Fruit fly (Drosophila melanogaster) whole organism: ENCODE data around the gene CG8202.

Experiments
- CG8478 ChIP-seq: fragments of >200 bp; optimal IDR thresholded peaks from 2 replicates; lab custom pipeline; 2018; ENCODE audit warnings: inconsistent platforms
- Dll ChIP-seq: fragments of >200 bp; optimal IDR thresholded peaks from 2 replicates; lab custom pipeline; 2017
- EcR ChIP-seq, 2 experiments: fragments of >200 bp; optimal IDR thresholded peaks; 2 replicates each; lab custom pipeline; 2017; ENCODE audit warnings: missing biosample characterization in 2 of 2, missing genetic modification characterization in 2 of 2, missing genetic modification reagents in 2 of 2
- pan ChIP-seq: fragments of >200 bp; optimal IDR thresholded peaks from 2 replicates; lab custom pipeline; 2017
- psq ChIP-seq: fragments of >200 bp; optimal IDR thresholded peaks from 2 replicates; lab custom pipeline; 2017
- usp ChIP-seq: fragments of >200 bp; optimal IDR thresholded peaks from 2 replicates; lab custom pipeline; 2017; ENCODE audit warnings: missing biosample characterization, missing genetic modification characterization, mixed read lengths

DNA sequence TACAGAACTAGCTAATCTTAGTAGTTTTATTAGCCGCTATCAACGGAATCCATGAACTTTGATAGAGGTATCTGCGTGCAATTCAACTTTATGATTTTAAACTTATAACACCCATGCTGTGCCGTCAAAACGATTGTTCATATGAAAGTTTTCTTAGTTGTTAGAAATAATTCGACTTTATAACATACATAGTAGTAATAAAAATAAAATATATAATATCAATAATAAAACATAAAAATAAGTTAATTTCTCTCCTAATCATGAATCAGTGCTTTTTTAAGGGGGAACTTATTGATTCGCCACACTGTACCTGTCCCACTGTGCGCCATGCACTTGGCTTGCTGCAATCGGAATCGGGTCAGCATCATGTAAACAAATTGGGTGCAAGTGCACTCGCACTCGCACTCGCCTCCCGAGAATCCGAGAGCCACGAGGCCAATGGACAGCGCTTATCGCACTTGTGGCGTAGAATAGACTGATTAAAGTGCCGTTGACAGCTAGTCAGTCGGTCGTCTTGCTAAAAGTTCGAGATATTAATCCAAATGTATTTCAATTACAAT, 19.9 kb upstream of the CG8202 start:
- TF ChIP-seq CG8478 = no peak
- TF ChIP-seq Dll (lab: Kevin White, UChicago) = no peak
- TF ChIP-seq pan (lab: Kevin White, UChicago) = no peak
- TF ChIP-seq usp (GFP tag; lab: Kevin White, UChicago) = no peak
- TF ChIP-seq psq (lab: Kevin White, UChicago) = no peak
- no peak for TF ChIP-seq EcR (GFP tag; optimal IDR thresholded peaks at IDR 0.05; lab: Kevin White, UChicago)
